Fruit fly (Drosophila melanogaster) whole organism, embryonic: ENCODE data around the gene Fbp1.
A peak's percentile ranks its signal among the peaks of the same experiment; 100 is the strongest.

ENCODE experiments used
- CG10274 ChIP-seq: fragments of 200-800 bp; sonication (Bioruptor generic); optimal IDR thresholded peaks from 3 replicates; lab custom pipeline; 2017; ENCODE audit warnings: missing biosample characterization, mild to moderate bottlenecking, missing genetic modification characterization
- CG11723 ChIP-seq: fragments of 200-800 bp; sonication (Bioruptor generic); optimal IDR thresholded peaks from 2 replicates; lab custom pipeline; 2017; ENCODE audit warnings: missing biosample characterization, mild to moderate bottlenecking, missing genetic modification characterization
- CG12942 ChIP-seq: fragments of 200-800 bp; sonication (Bioruptor generic); optimal IDR thresholded peaks from 3 replicates; lab custom pipeline; 2016; ENCODE audit warnings: missing biosample characterization, missing genetic modification characterization
- CG13296 ChIP-seq: fragments of 200-800 bp; sonication (Bioruptor generic); optimal IDR thresholded peaks from 3 replicates; lab custom pipeline; 2018; ENCODE audit warnings: missing biosample characterization, mild to moderate bottlenecking, missing genetic modification characterization
- CG14014 ChIP-seq: fragments of 200-800 bp; sonication (Bioruptor generic); IDR thresholded peaks from 2 replicates; pipeline ENCODE4 v1.3.6; 2022; ENCODE audit warnings: missing biosample characterization, missing genetic modification characterization
- CG30403 ChIP-seq: fragments of 200-800 bp; sonication (Bioruptor generic); optimal IDR thresholded peaks from 3 replicates; lab custom pipeline; 2016; ENCODE audit warnings: missing biosample characterization, missing genetic modification characterization
- CG3726 ChIP-seq: fragments of 200-800 bp; sonication (Bioruptor generic); IDR thresholded peaks from 3 replicates; pipeline ENCODE4, ENCODE4 v1.3.6; 2022; ENCODE audit warnings: missing biosample characterization, missing genetic modification characterization
- CG4360 ChIP-seq: fragments of 200-800 bp; sonication (Bioruptor generic); IDR thresholded peaks from 2 replicates; pipeline ENCODE4 v1.3.6; 2022; ENCODE audit warnings: missing biosample characterization, missing genetic modification characterization
- CG4730 ChIP-seq: fragments of 200-800 bp; sonication (Bioruptor generic); IDR thresholded peaks from 2 replicates; pipeline ENCODE4 v1.3.6; 2022; ENCODE audit warnings: missing biosample characterization, missing genetic modification characterization
- CG5245 ChIP-seq: fragments of 200-800 bp; sonication (Bioruptor generic); optimal IDR thresholded peaks from 3 replicates; lab custom pipeline; 2016; ENCODE audit warnings: missing biosample characterization, missing genetic modification characterization
- CG6813 ChIP-seq: fragments of 200-800 bp; sonication (Bioruptor generic); optimal IDR thresholded peaks from 2 replicates; lab custom pipeline; 2017; ENCODE audit warnings: missing biosample characterization, missing genetic modification characterization, mild to moderate bottlenecking, moderate library complexity, missing genetic modification reagents
- CG6854 ChIP-seq: fragments of 200-800 bp; sonication (Bioruptor generic); optimal IDR thresholded peaks from 3 replicates; lab custom pipeline; 2017; ENCODE audit warnings: missing biosample characterization, mild to moderate bottlenecking, missing genetic modification characterization
- CG8388 ChIP-seq: fragments of 200-800 bp; sonication (Bioruptor generic); optimal IDR thresholded peaks from 2 replicates; lab custom pipeline; 2019; ENCODE audit warnings: missing biosample characterization, mild to moderate bottlenecking, missing genetic modification characterization, moderate library complexity
- CoRest ChIP-seq: fragments of 200-800 bp; sonication (Bioruptor generic); optimal IDR thresholded peaks from 3 replicates; lab custom pipeline; 2018; ENCODE audit warnings: missing biosample characterization, mild to moderate bottlenecking, missing genetic modification characterization, moderate library complexity
- CrebB ChIP-seq: fragments of 200-800 bp; sonication (Bioruptor generic); optimal IDR thresholded peaks from 3 replicates; lab custom pipeline; 2018; ENCODE audit warnings: missing biosample characterization, mild to moderate bottlenecking, missing genetic modification characterization
- D ChIP-seq, 2 experiments: fragments of 200-800 bp in 1 of 2; fragments of >200 bp in 1 of 2; sonication (Bioruptor generic) in 1 of 2; optimal IDR thresholded peaks; 2 replicates in 1 of 2; 3 replicates in 1 of 2; lab custom pipeline; 2017; ENCODE audit warnings: mild to moderate bottlenecking in 1 of 2, missing biosample characterization in 1 of 2, missing genetic modification characterization in 1 of 2, missing genetic modification reagents in 1 of 2
- Dfd ChIP-seq, 2 experiments: fragments of >200 bp; optimal IDR thresholded peaks; 2 replicates each; lab custom pipeline; 2017; ENCODE audit warnings: missing biosample characterization in 2 of 2, missing genetic modification characterization in 2 of 2
- Elba2 ChIP-seq: fragments of 200-800 bp; sonication (Bioruptor generic); optimal IDR thresholded peaks from 3 replicates; lab custom pipeline; 2016; ENCODE audit warnings: missing biosample characterization, missing genetic modification characterization
- H15 ChIP-seq: fragments of 200-800 bp; sonication (Bioruptor generic); IDR thresholded peaks from 3 replicates; pipeline ENCODE4 v1.3.6; 2022; ENCODE audit warnings: missing biosample characterization, missing genetic modification characterization
- Max ChIP-seq: fragments of 200-800 bp; sonication (Bioruptor generic); optimal IDR thresholded peaks from 2 replicates; lab custom pipeline; 2016; ENCODE audit warnings: missing biosample characterization, mild to moderate bottlenecking, missing genetic modification characterization
- Nf-YB ChIP-seq: fragments of 200-800 bp; sonication (Bioruptor generic); optimal IDR thresholded peaks from 3 replicates; lab custom pipeline; 2019; ENCODE audit warnings: missing biosample characterization, mild to moderate bottlenecking, missing genetic modification characterization, moderate library complexity
- Pdp1 ChIP-seq, 2 experiments: fragments of 200-800 bp; sonication (Bioruptor generic); optimal IDR thresholded peaks; 3 replicates each; lab custom pipeline; 2016; ENCODE audit warnings: missing biosample characterization in 2 of 2, missing genetic modification characterization in 2 of 2, mild to moderate bottlenecking in 1 of 2, moderate library complexity in 1 of 2
- Usf ChIP-seq: fragments of 200-800 bp; sonication (Bioruptor generic); optimal IDR thresholded peaks from 2 replicates; lab custom pipeline; 2017; ENCODE audit warnings: missing genotype, missing biosample characterization, missing genetic modification characterization
- aop ChIP-seq: fragments of 200-800 bp; sonication (Bioruptor generic); IDR thresholded peaks from 2 replicates; pipeline ENCODE4 v1.3.6; 2022; ENCODE audit warnings: missing biosample characterization, missing genetic modification characterization
- bcd ChIP-seq: fragments of 200-800 bp; sonication (Bioruptor generic); optimal IDR thresholded peaks from 2 replicates; lab custom pipeline; 2017; ENCODE audit warnings: missing biosample characterization, mild to moderate bottlenecking, missing genetic modification characterization
- cad ChIP-seq: fragments of >200 bp; optimal IDR thresholded peaks from 2 replicates; lab custom pipeline; 2017; ENCODE audit warnings: missing biosample characterization, missing genetic modification characterization
- cato ChIP-seq: fragments of 200-800 bp; sonication (Bioruptor generic); optimal IDR thresholded peaks from 2 replicates; lab custom pipeline; 2016; ENCODE audit warnings: missing biosample characterization, missing genetic modification characterization, borderline replicate concordance
- caup ChIP-seq: fragments of 200-800 bp; sonication (Bioruptor generic); optimal IDR thresholded peaks from 3 replicates; lab custom pipeline; 2017; ENCODE audit warnings: missing biosample characterization, mild to moderate bottlenecking, missing genetic modification characterization, moderate library complexity; ENCODE audit not compliant: severe bottlenecking
- chn ChIP-seq: fragments of 200-800 bp; sonication (Bioruptor generic); optimal IDR thresholded peaks from 2 replicates; lab custom pipeline; 2016; ENCODE audit warnings: missing biosample characterization, missing genetic modification characterization
- crol ChIP-seq: fragments of 200-800 bp; sonication (Bioruptor generic); IDR thresholded peaks from 2 replicates; pipeline ENCODE4 v1.3.6; 2022; ENCODE audit warnings: missing biosample characterization, missing genetic modification characterization
- dmrt99B ChIP-seq: fragments of 200-800 bp; sonication (Bioruptor generic); optimal IDR thresholded peaks from 2 replicates; lab custom pipeline; 2018; ENCODE audit warnings: missing biosample characterization, mild to moderate bottlenecking, missing genetic modification characterization, moderate library complexity
- esg ChIP-seq: fragments of 200-800 bp; sonication (Bioruptor generic); conservative IDR thresholded peaks from 2 replicates; pipeline ENCODE4 v1.3.6; 2022; ENCODE audit warnings: missing biosample characterization, missing genetic modification characterization
- fd96Cb ChIP-seq: fragments of 200-800 bp; sonication (Bioruptor generic); optimal IDR thresholded peaks from 2 replicates; lab custom pipeline; 2018; ENCODE audit warnings: missing biosample characterization, mild to moderate bottlenecking, missing genetic modification characterization, moderate library complexity
- fu2 ChIP-seq: fragments of 200-800 bp; sonication (Bioruptor generic); optimal IDR thresholded peaks from 2 replicates; lab custom pipeline; 2016; ENCODE audit warnings: missing biosample characterization, missing genetic modification characterization
- gce ChIP-seq: fragments of 200-800 bp; sonication (Bioruptor generic); IDR thresholded peaks from 3 replicates; pipeline ENCODE4 v1.3.6; 2022; ENCODE audit warnings: missing biosample characterization, missing genetic modification characterization
- grn ChIP-seq: fragments of 200-800 bp; sonication (Bioruptor generic); optimal IDR thresholded peaks from 3 replicates; lab custom pipeline; 2017; ENCODE audit warnings: missing biosample characterization, missing genetic modification characterization
- gro ChIP-seq: fragments of 200-800 bp; sonication (Bioruptor generic); optimal IDR thresholded peaks from 2 replicates; lab custom pipeline; 2016; ENCODE audit warnings: missing biosample characterization, missing genetic modification characterization
- h ChIP-seq: fragments of >200 bp; optimal IDR thresholded peaks from 2 replicates; lab custom pipeline; 2017
- kay ChIP-seq: fragments of 200-800 bp; sonication (Bioruptor generic); optimal IDR thresholded peaks from 2 replicates; lab custom pipeline; 2016; ENCODE audit warnings: missing biosample characterization, missing genetic modification characterization
- kni ChIP-seq: fragments of 200-800 bp; sonication (Bioruptor generic); optimal IDR thresholded peaks from 3 replicates; lab custom pipeline; 2017; ENCODE audit warnings: mild to moderate bottlenecking, missing biosample characterization, missing genetic modification reagents, missing genetic modification characterization
- mirr ChIP-seq: fragments of 200-800 bp; sonication (Bioruptor generic); optimal IDR thresholded peaks from 3 replicates; lab custom pipeline; 2018; ENCODE audit warnings: missing biosample characterization, mild to moderate bottlenecking, missing genetic modification characterization
- nerfin-2 ChIP-seq: fragments of 200-800 bp; sonication (Bioruptor generic); IDR thresholded peaks from 2 replicates; pipeline ENCODE4 v1.3.6; 2022; ENCODE audit warnings: missing biosample characterization, missing genetic modification characterization; ENCODE audit not compliant: partially characterized antibody
- oc ChIP-seq: fragments of 200-800 bp; sonication (Bioruptor generic); optimal IDR thresholded peaks from 2 replicates; lab custom pipeline; 2018; ENCODE audit warnings: missing biosample characterization, mild to moderate bottlenecking, missing genetic modification characterization, moderate library complexity
- otp ChIP-seq: fragments of 200-800 bp; sonication (Bioruptor generic); IDR thresholded peaks from 3 replicates; pipeline ENCODE4, ENCODE4 v1.3.6; 2022; ENCODE audit warnings: missing biosample characterization, missing genetic modification characterization
- pfk ChIP-seq: fragments of 200-800 bp; sonication (Bioruptor generic); optimal IDR thresholded peaks from 2 replicates; lab custom pipeline; 2018; ENCODE audit warnings: missing biosample characterization, mild to moderate bottlenecking, missing genetic modification characterization, moderate library complexity
- prd ChIP-seq, 3 experiments: fragments of >200 bp in 2 of 3; fragments of 200-800 bp in 1 of 3; sonication (Bioruptor generic) in 1 of 3; optimal IDR thresholded peaks in 2 of 3; IDR thresholded peaks in 1 of 3; 2 replicates in 2 of 3; 3 replicates in 1 of 3; pipeline versions ENCODE4 v1.3.6 to Lab custom; 2017 to 2022; ENCODE audit warnings: missing biosample characterization in 1 of 3, missing genetic modification characterization in 1 of 3
- pzg ChIP-seq: fragments of 200-800 bp; sonication (Bioruptor generic); optimal IDR thresholded peaks from 3 replicates; lab custom pipeline; 2018; ENCODE audit warnings: missing biosample characterization, mild to moderate bottlenecking, missing genetic modification characterization, moderate library complexity
- run ChIP-seq: fragments of 200-800 bp; sonication (Bioruptor generic); optimal IDR thresholded peaks from 3 replicates; lab custom pipeline; 2018; ENCODE audit warnings: missing biosample characterization, mild to moderate bottlenecking, missing genetic modification characterization
- scrt ChIP-seq: fragments of 200-800 bp; sonication (Bioruptor generic); optimal IDR thresholded peaks from 2 replicates; lab custom pipeline; 2018; ENCODE audit warnings: missing biosample characterization, mild to moderate bottlenecking, missing genetic modification characterization, moderate library complexity
- stwl ChIP-seq: fragments of 200-800 bp; sonication (Bioruptor generic); optimal IDR thresholded peaks from 3 replicates; lab custom pipeline; 2018; ENCODE audit warnings: missing biosample characterization, mild to moderate bottlenecking, missing genetic modification characterization, moderate library complexity
- vvl ChIP-seq: fragments of 200-800 bp; sonication (Bioruptor generic); IDR thresholded peaks from 2 replicates; pipeline ENCODE4 v1.3.6; 2022; ENCODE audit warnings: missing biosample characterization, missing genetic modification characterization

The Fbp1 gene

DNA sequence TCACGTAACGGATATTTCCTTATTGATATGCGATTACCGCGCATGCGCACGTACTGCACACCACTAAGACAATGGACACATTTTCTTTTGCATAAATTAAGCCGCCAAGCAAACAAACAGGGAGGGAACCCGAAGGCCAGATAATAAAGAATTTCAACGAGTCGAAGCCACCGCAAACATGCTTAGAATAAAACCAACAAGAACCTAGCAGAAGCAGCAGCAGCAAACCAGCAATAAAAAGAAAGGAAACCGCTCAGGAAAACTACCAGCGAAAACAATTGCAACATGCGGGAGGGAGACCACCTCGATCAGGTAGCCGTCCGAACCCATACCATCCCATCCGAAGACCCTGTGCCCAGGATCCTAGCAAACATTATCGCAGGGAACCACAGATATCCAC lies 21.3 kb downstream of the Fbp1 start (continued):
- TF ChIP-seq CoRest (tag; lab: Kevin White, UChicago) (no peak), fu2 (GFP tag; lab: Kevin White, UChicago) (no peak), kni (GFP tag; lab: Kevin White, UChicago) (peak; percentile 74), oc (tag; lab: Kevin White, UChicago) (no peak), h (no peak), aop (GFP tag; lab: Robert Waterston, UW) (no peak), mirr (no peak), CG30403 (GFP tag; lab: Kevin White, UChicago) (no peak), dmrt99B (tag; lab: Kevin White, UChicago) (no peak), cad (GFP tag; lab: Kevin White, UChicago) (peak; percentile 82), CG13296 (no peak), Elba2 (GFP tag; lab: Kevin White, UChicago) (peak; percentile 10), prd (optimal IDR thresholded peaks at IDR 0.05; lab: Kevin White, UChicago) (no peak), prd (GFP tag; IDR thresholded peaks at IDR 0.05; lab: Robert Waterston, UW) (peak; percentile 7; the same call in 1 of the 3 replicates), H15 (GFP tag; lab: Robert Waterston, UW) (no peak), kay (GFP tag; lab: Kevin White, UChicago) (no peak), caup (GFP tag; lab: Kevin White, UChicago) (no peak), CG10274 (GFP tag; lab: Kevin White, UChicago) (no peak), CG8388 (GFP tag; lab: Kevin White, UChicago) (no peak), CG4730 (GFP tag; lab: Robert Waterston, UW) (no peak), Max (GFP tag; lab: Kevin White, UChicago) (no peak), CG3726 (GFP tag; lab: Robert Waterston, UW) (0 out of 3 replicates have a peak, but pooled peaks have one; percentile 15), cato (no peak), gro (GFP tag; lab: Kevin White, UChicago) (no peak), CG5245 (GFP tag; lab: Kevin White, UChicago) (no peak), vvl (GFP tag; lab: Robert Waterston, UW) (peak; percentile 56), otp (GFP tag; lab: Robert Waterston, UW) (no peak), Dfd (GFP tag; optimal IDR thresholded peaks at IDR 0.05; lab: Kevin White, UChicago) (no peak), Pdp1 (GFP tag; optimal IDR thresholded peaks at IDR 0.05; lab: Kevin White, UChicago) (no peak), nerfin-2 (GFP tag; lab: Robert Waterston, UW) (no peak), gce (GFP tag; lab: Robert Waterston, UW) (no peak), D (optimal IDR thresholded peaks at IDR 0.05; lab: Kevin White, UChicago) (peak; percentile 29), D (GFP tag; optimal IDR thresholded peaks at IDR 0.05; lab: Kevin White, UChicago) (no peak), CG11723 (GFP tag; lab: Kevin White, UChicago) (no peak), fd96Cb (tag; lab: Kevin White, UChicago) (no peak)

DNA sequence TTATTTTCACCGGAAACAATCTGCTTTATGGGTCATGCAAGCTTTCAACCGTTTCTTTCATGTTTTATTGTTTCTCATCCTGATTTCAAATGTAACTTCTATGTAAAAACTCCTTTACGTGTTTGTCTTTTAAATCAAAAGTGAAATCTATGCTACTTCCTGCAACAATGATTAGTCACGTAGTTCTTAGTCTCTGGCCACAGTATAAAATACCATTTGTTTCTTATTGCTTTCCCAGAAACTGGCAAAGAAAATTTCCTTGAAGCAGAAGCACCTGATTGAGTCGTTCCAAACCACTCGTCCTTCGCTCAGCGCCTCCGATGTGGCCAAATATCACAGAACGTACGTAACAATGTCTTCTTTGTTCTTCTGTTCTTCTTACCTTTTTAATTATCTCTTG lies 22.4 kb downstream of the Fbp1 start, which contains the start of gene btl:
Gene btl (plus strand): TSS at position 301 of the 400 bp plus-strand sequence.
- TF ChIP-seq pzg (GFP tag; lab: Kevin White, UChicago), result no peak
- TF ChIP-seq Usf (GFP tag; lab: Kevin White, UChicago), result no peak
- TF ChIP-seq bcd (GFP tag; lab: Kevin White, UChicago), result no peak
- no peak for TF ChIP-seq scrt
- TF ChIP-seq CG5245 (GFP tag; lab: Kevin White, UChicago), result no peak
- TF ChIP-seq crol (GFP tag; lab: Robert Waterston, UW), result no peak
- no peak for TF ChIP-seq CG6854 (GFP tag; lab: Kevin White, UChicago)
- TF ChIP-seq CG4360 (GFP tag; lab: Robert Waterston, UW), result no peak
- no peak for TF ChIP-seq CG6813
- TF ChIP-seq esg (GFP tag; lab: Robert Waterston, UW), result no peak
- no peak for TF ChIP-seq chn (GFP tag; lab: Kevin White, UChicago)
- TF ChIP-seq dmrt99B (tag; lab: Kevin White, UChicago), result no peak
- TF ChIP-seq CrebB (tag; lab: Kevin White, UChicago), result no peak
- TF ChIP-seq CG12942 (GFP tag; lab: Kevin White, UChicago), result no peak
- no peak for TF ChIP-seq stwl
- no peak for TF ChIP-seq pfk (GFP tag; lab: Kevin White, UChicago)
- TF ChIP-seq CG14014 (GFP tag; lab: Robert Waterston, UW), result no peak
- TF ChIP-seq grn (GFP tag; lab: Kevin White, UChicago), result no peak
- no peak for TF ChIP-seq Nf-YB (GFP tag; lab: Kevin White, UChicago)
- TF ChIP-seq run (tag; lab: Kevin White, UChicago), result no peak
